Fruit fly (Drosophila melanogaster) whole organism, pupa: ENCODE results near the gene Ns4.

Experiments
- CG10348 ChIP-seq: fragments of 200-800 bp; sonication (Bioruptor generic); IDR thresholded peaks from 2 replicates; pipeline ENCODE4 v1.3.6; 2022; ENCODE audit warnings: missing biosample characterization, missing genetic modification characterization
- CG12605 ChIP-seq: fragments of 200-800 bp; sonication (Bioruptor generic); IDR thresholded peaks from 2 replicates; pipeline ENCODE4 v1.3.6; 2022; ENCODE audit warnings: missing biosample characterization, missing genetic modification characterization
- CG13204 ChIP-seq: fragments of 200-800 bp; sonication (Bioruptor generic); optimal IDR thresholded peaks from 2 replicates; lab custom pipeline; 2018; ENCODE audit warnings: missing biosample characterization, mild to moderate bottlenecking, missing genetic modification characterization, moderate library complexity
- CG14655 ChIP-seq: fragments of 200-800 bp; sonication (Bioruptor generic); optimal IDR thresholded peaks from 3 replicates; lab custom pipeline; 2017; ENCODE audit warnings: mild to moderate bottlenecking, missing biosample characterization, missing genetic modification reagents, missing genetic modification characterization
- CG15710 ChIP-seq: fragments of 200-800 bp; sonication (Bioruptor generic); optimal IDR thresholded peaks from 2 replicates; lab custom pipeline; 2018; ENCODE audit warnings: missing biosample characterization, mild to moderate bottlenecking, missing genetic modification characterization, moderate library complexity
- CG17806 ChIP-seq: fragments of 200-800 bp; sonication (Bioruptor generic); optimal IDR thresholded peaks from 2 replicates; lab custom pipeline; 2018; ENCODE audit warnings: missing biosample characterization, mild to moderate bottlenecking, missing genetic modification characterization, moderate library complexity
- CG32121 ChIP-seq: fragments of 200-800 bp; sonication (Bioruptor generic); IDR thresholded peaks from 2 replicates; pipeline ENCODE4 v1.3.6; 2022; ENCODE audit warnings: missing biosample characterization, missing genetic modification characterization
- CG34367 ChIP-seq: fragments of 200-800 bp; sonication (Bioruptor generic); optimal IDR thresholded peaks from 2 replicates; lab custom pipeline; 2018; ENCODE audit warnings: missing biosample characterization, mild to moderate bottlenecking, missing genetic modification characterization
- CG4496 ChIP-seq: fragments of 200-800 bp; sonication (Bioruptor generic); IDR thresholded peaks from 3 replicates; pipeline ENCODE4 v1.3.6; 2022; ENCODE audit warnings: missing biosample characterization, missing genetic modification characterization
- CG8159 ChIP-seq: fragments of 200-800 bp; sonication (Bioruptor generic); optimal IDR thresholded peaks from 3 replicates; lab custom pipeline; 2018; ENCODE audit warnings: missing biosample characterization, mild to moderate bottlenecking, missing genetic modification characterization, moderate library complexity
- CG8301 ChIP-seq: fragments of 200-800 bp; sonication (Bioruptor generic); optimal IDR thresholded peaks from 2 replicates; lab custom pipeline; 2018; ENCODE audit warnings: missing biosample characterization, mild to moderate bottlenecking, missing genetic modification characterization
- CG9948 ChIP-seq: fragments of 200-800 bp; sonication (Bioruptor generic); optimal IDR thresholded peaks from 2 replicates; lab custom pipeline; 2018; ENCODE audit warnings: missing biosample characterization, mild to moderate bottlenecking, missing genetic modification characterization, moderate library complexity
- D1 ChIP-seq: fragments of 200-800 bp; sonication (Bioruptor generic); optimal IDR thresholded peaks from 2 replicates; lab custom pipeline; 2018; ENCODE audit warnings: missing biosample characterization, mild to moderate bottlenecking, missing genetic modification characterization, moderate library complexity
- EcR ChIP-seq: fragments of 200-800 bp; sonication (Bioruptor generic); optimal IDR thresholded peaks from 3 replicates; lab custom pipeline; 2019; ENCODE audit warnings: missing biosample characterization, missing genetic modification characterization, mild to moderate bottlenecking, moderate library complexity, missing genetic modification reagents
- Ets98B ChIP-seq: fragments of 200-800 bp; sonication (Bioruptor generic); IDR thresholded peaks from 2 replicates; pipeline ENCODE4 v1.3.6; 2022; ENCODE audit warnings: missing biosample characterization, missing genetic modification characterization
- Pif1A ChIP-seq: fragments of 200-800 bp; sonication (Bioruptor generic); optimal IDR thresholded peaks from 3 replicates; lab custom pipeline; 2016; ENCODE audit warnings: missing biosample characterization, missing genetic modification characterization
- Pif1B ChIP-seq: fragments of 200-800 bp; sonication (Bioruptor generic); optimal IDR thresholded peaks from 3 replicates; lab custom pipeline; 2016; ENCODE audit warnings: missing biosample characterization, missing genetic modification characterization
- Snoo ChIP-seq: fragments of 200-800 bp; sonication (Bioruptor generic); optimal IDR thresholded peaks from 3 replicates; lab custom pipeline; 2017; ENCODE audit warnings: missing biosample characterization, mild to moderate bottlenecking, missing genetic modification characterization, inconsistent platforms
- fd96Ca ChIP-seq: fragments of 200-800 bp; sonication (Bioruptor generic); IDR thresholded peaks from 3 replicates; pipeline ENCODE4 v1.3.6; 2022; ENCODE audit warnings: missing biosample characterization, missing genetic modification characterization
- gl ChIP-seq: fragments of 200-800 bp; sonication (Bioruptor generic); optimal IDR thresholded peaks from 2 replicates; lab custom pipeline; 2018; ENCODE audit warnings: missing biosample characterization, mild to moderate bottlenecking, missing genetic modification characterization
- rn ChIP-seq: fragments of 200-800 bp; sonication (Bioruptor generic); IDR thresholded peaks from 2 replicates; pipeline ENCODE4 v1.3.6; 2022; ENCODE audit warnings: missing biosample characterization, missing genetic modification characterization

Ns4 gene

dm6 chr2L:20761951-20762538 lies 9.8 kb downstream of the Ns4 start:
- TF ChIP-seq Pif1A (GFP tag; lab: Kevin White, UChicago) (peak; percentile 74), CG14655 (GFP tag; lab: Kevin White, UChicago) (peak; percentile 73), CG34367 (tag; lab: Kevin White, UChicago) (peak; percentile 49), Pif1B (GFP tag; lab: Kevin White, UChicago) (peak; percentile 73), Snoo (tag; lab: Kevin White, UChicago) (peak; percentile 78), CG8301 (peak; percentile 62), CG13204 (GFP tag; lab: Kevin White, UChicago) (no peak), CG9948 (tag; lab: Kevin White, UChicago) (peak; percentile 75), CG10348 (GFP tag; lab: Robert Waterston, UW) (no peak), CG8159 (peak; percentile 83), gl (tag; lab: Kevin White, UChicago) (peak; percentile 28), CG32121 (peak; percentile 77), CG15710 (tag; lab: Kevin White, UChicago) (peak; percentile 77), fd96Ca (peak; percentile 35; the same call in 1 of the 3 replicates), CG17806 (tag; lab: Kevin White, UChicago) (peak; percentile 72), CG12605 (GFP tag; lab: Robert Waterston, UW) (peak; percentile 79), EcR (no peak), Ets98B (GFP tag; lab: Robert Waterston, UW) (peak; percentile 65), rn (GFP tag; lab: Robert Waterston, UW) (0 out of 2 replicates have a peak, but pooled peaks have one; percentile 44), CG4496 (peak; percentile 76), D1 (no peak)
- TF ChIP-seq, all 21 proteins: peak for 17

DNA sequence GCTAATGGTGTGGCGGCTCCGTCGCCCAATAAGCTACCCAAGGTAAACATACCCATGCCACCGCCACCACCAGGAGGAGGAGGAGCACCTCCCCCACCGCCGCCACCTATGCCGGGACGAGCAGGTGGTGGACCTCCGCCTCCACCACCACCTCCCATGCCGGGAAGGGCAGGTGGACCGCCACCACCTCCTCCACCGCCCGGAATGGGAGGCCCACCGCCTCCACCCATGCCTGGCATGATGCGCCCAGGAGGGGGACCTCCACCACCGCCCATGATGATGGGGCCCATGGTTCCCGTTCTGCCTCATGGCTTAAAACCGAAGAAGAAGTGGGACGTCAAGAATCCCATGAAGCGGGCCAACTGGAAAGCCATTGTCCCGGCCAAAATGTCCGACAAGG lies 12.4 kb downstream of the Ns4 start:
- TF ChIP-seq CG15710 (tag; lab: Kevin White, UChicago) (no peak), rn (GFP tag; lab: Robert Waterston, UW) (no peak), CG8159 (no peak), CG8301 (no peak), Pif1A (GFP tag; lab: Kevin White, UChicago) (no peak), CG12605 (GFP tag; lab: Robert Waterston, UW) (no peak), D1 (no peak), CG17806 (tag; lab: Kevin White, UChicago) (no peak), Snoo (tag; lab: Kevin White, UChicago) (no peak), CG34367 (tag; lab: Kevin White, UChicago) (no peak), CG10348 (GFP tag; lab: Robert Waterston, UW) (no peak), CG14655 (GFP tag; lab: Kevin White, UChicago) (no peak), fd96Ca (no peak), CG4496 (no peak)

dm6 chr2L:20768568-20769071 lies 16.3 kb downstream of the Ns4 start:
- TF ChIP-seq D1 = no peak

dm6 chr2L:20770242-20770769 lies 18.0 kb downstream of the Ns4 start, which contains the start of gene cad:
Gene cad, plus strand, starts transcription at chr2L:20770731.
- TF ChIP-seq Pif1A (GFP tag; lab: Kevin White, UChicago) (peak; percentile 59), Ets98B (GFP tag; lab: Robert Waterston, UW) (peak; percentile 52), D1 (peak; percentile 28), CG9948 (tag; lab: Kevin White, UChicago) (no peak), fd96Ca (peak; percentile 62; the same call in 2 of the 3 replicates), Snoo (tag; lab: Kevin White, UChicago) (peak; percentile 66), CG17806 (tag; lab: Kevin White, UChicago) (no peak), CG4496 (no peak; the same call in 1 of the 3 replicates), Pif1B (GFP tag; lab: Kevin White, UChicago) (peak; percentile 7), CG8159 (no peak), CG14655 (GFP tag; lab: Kevin White, UChicago) (no peak), CG10348 (GFP tag; lab: Robert Waterston, UW) (no peak), CG13204 (GFP tag; lab: Kevin White, UChicago) (no peak), CG34367 (tag; lab: Kevin White, UChicago) (no peak), rn (GFP tag; lab: Robert Waterston, UW) (no peak), gl (tag; lab: Kevin White, UChicago) (peak; percentile 19), CG8301 (no peak), CG12605 (GFP tag; lab: Robert Waterston, UW) (no peak), CG15710 (tag; lab: Kevin White, UChicago) (peak; percentile 30), EcR (no peak), CG32121 (peak; percentile 40; the same call in 1 of the 2 replicates)

DNA sequence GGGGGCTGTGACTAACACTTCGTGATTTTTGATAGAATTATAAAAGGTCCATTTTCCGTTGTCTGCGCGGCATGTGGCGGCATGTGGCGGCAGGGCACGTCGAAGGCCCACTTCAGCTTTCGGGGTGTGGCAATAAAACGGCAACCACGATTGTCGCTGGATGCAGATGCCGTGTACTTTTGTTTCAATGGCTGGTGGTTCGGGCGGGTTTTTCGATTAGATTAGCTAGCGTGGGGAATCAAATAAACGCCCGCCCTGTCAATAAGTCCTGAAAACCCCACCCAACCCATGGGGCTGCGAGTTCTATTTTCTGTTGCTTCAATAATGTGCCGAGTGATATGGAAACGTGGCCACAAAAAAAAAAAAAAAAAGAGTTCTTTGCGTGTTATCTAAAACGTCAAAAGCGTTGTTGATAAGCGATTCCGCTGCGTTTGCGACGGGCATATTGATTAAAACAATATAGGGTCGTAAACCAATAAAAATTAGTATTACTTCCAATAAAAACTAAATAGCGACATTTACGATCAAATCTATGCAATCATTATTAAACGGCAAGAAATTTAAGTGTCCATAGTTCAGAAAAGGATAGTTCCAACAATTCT lies 21.3 kb downstream of the Ns4 start:
- 0 out of 3 replicates have a peak, but pooled peaks have one; percentile 28 for TF ChIP-seq fd96Ca
- no peak for TF ChIP-seq CG8159

dm6 chr2L:20774464-20774863 lies 22.2 kb downstream of the Ns4 start:
- no peak for TF ChIP-seq Pif1B (GFP tag; lab: Kevin White, UChicago)
- TF ChIP-seq Ets98B (GFP tag; lab: Robert Waterston, UW) = no peak
- TF ChIP-seq gl (tag; lab: Kevin White, UChicago) = no peak
- no peak for TF ChIP-seq CG12605 (GFP tag; lab: Robert Waterston, UW)
- TF ChIP-seq CG14655 (GFP tag; lab: Kevin White, UChicago) = no peak
- TF ChIP-seq CG10348 (GFP tag; lab: Robert Waterston, UW) = no peak
- TF ChIP-seq CG9948 (tag; lab: Kevin White, UChicago) = no peak
- no peak for TF ChIP-seq CG32121
- no peak for TF ChIP-seq CG13204 (GFP tag; lab: Kevin White, UChicago)
- no peak for TF ChIP-seq CG15710 (tag; lab: Kevin White, UChicago)
- TF ChIP-seq, all 21 proteins: peak for 0
